Worm (Caenorhabditis elegans): ENCODE results near the gene daf-18.

The daf-18 gene

ce11 chrIV:443622-444021 is 18.6 kb upstream of the daf-18 start, which contains the start of gene mrpl-55 (continued):
- TF ChIP-seq gei-8 (GFP tag; optimal IDR thresholded peaks at IDR 0.05) (no peak), ceh-32 (tag; optimal IDR thresholded peaks at IDR 0.05; ENCODE audit: poor library complexity) (no peak), lir-3 (tag; optimal IDR thresholded peaks at IDR 0.05) (no peak), F37D6.2 (tag; optimal IDR thresholded peaks at IDR 0.05) (peak; percentile 56), F44E2.7 (GFP tag; IDR thresholded peaks at IDR 0.05) (no peak), mep-1 (tag; optimal IDR thresholded peaks at IDR 0.05) (peak; percentile 88), ceh-44 (GFP tag; IDR thresholded peaks at IDR 0.05) (no peak), ceh-20 (GFP tag; IDR thresholded peaks at IDR 0.05) (0 out of 2 replicates have a peak, but pooled peaks have one; percentile 60)

- TF ChIP-seq pqm-1 (tag; optimal IDR thresholded peaks at IDR 0.05) (peak; percentile 89), hlh-11 (tag; optimal IDR thresholded peaks at IDR 0.05) (peak; percentile 66), lin-38 (GFP tag; IDR thresholded peaks at IDR 0.05) (no peak), lin-1 (GFP tag; IDR thresholded peaks at IDR 0.05) (no peak), daf-16 (GFP tag; optimal IDR thresholded peaks at IDR 0.05) (no peak), daf-16 (tag; optimal IDR thresholded peaks at IDR 0.05) (peak; percentile 91), aha-1 (tag) (peak; percentile 75), nhr-28 (tag; optimal IDR thresholded peaks at IDR 0.05) (peak; percentile 85), dve-1 (tag; optimal IDR thresholded peaks at IDR 0.05; ENCODE audit: insufficient read depth) (peak; percentile 56), dmd-6 (GFP tag; IDR thresholded peaks at IDR 0.05) (peak; percentile 82), hlh-30 (tag; optimal IDR thresholded peaks at IDR 0.05; ENCODE audit: insufficient read depth) (peak; percentile 31), madf-9 (GFP tag; conservative IDR thresholded peaks at IDR 0.05) (no peak), unc-62 (GFP tag; optimal IDR thresholded peaks at IDR 0.05 in 1 of 2) (no peak), unc-62 (tag; optimal IDR thresholded peaks at IDR 0.05) (no peak), nhr-111 (GFP tag; optimal IDR thresholded peaks at IDR 0.05) (no peak)
These were observed 15.5 kb upstream of the daf-18 start, which contains the start of gene hum-8 for ce11 chrIV:440509-440908. Gene hum-8, minus strand, starts transcription at chrIV:440554.

- TF ChIP-seq gei-8 (GFP tag; optimal IDR thresholded peaks at IDR 0.05) (no peak), aha-1 (tag) (peak; percentile 91)
These were observed 13.4 kb upstream of the daf-18 start for ce11 chrIV:438384-438783.

ce11 chrIV:428869-429268 is 3.9 kb upstream of the daf-18 start, which contains the start of gene Y66H1A.5:
Gene Y66H1A.5, minus strand, starts transcription at chrIV:429133.
- TF ChIP-seq spr-1 (tag; optimal IDR thresholded peaks at IDR 0.05): no peak
- peak; percentile 5 for TF ChIP-seq hlh-30 (tag; optimal IDR thresholded peaks at IDR 0.05; ENCODE audit: insufficient read depth)
- no peak for TF ChIP-seq daf-19 (GFP tag; conservative IDR thresholded peaks at IDR 0.05)
- TF ChIP-seq pqm-1 (tag; optimal IDR thresholded peaks at IDR 0.05): peak; percentile 74
- no peak for TF ChIP-seq madf-5 (GFP tag; IDR thresholded peaks at IDR 0.05)
- TF ChIP-seq aly-2 (tag; optimal IDR thresholded peaks at IDR 0.05): no peak
- TF ChIP-seq ZK546.5 (tag; optimal IDR thresholded peaks at IDR 0.05): no peak
- no peak for TF ChIP-seq F44E2.7 (GFP tag; IDR thresholded peaks at IDR 0.05)
- TF ChIP-seq nhr-28 (tag; optimal IDR thresholded peaks at IDR 0.05): peak; percentile 94
- TF ChIP-seq ama-1 (optimal IDR thresholded peaks at IDR 0.05): no peak
- no peak for TF ChIP-seq attf-4 (tag; optimal IDR thresholded peaks at IDR 0.05)
- no peak for TF ChIP-seq vab-7 (GFP tag; IDR thresholded peaks at IDR 0.05)
- TF ChIP-seq lin-39 (tag; optimal IDR thresholded peaks at IDR 0.05): no peak
- TF ChIP-seq hmg-1.1 (GFP tag; IDR thresholded peaks at IDR 0.05): no peak
- TF ChIP-seq egl-43 (GFP tag; IDR thresholded peaks at IDR 0.05): no peak
- no peak for TF ChIP-seq nhr-111 (GFP tag; optimal IDR thresholded peaks at IDR 0.05)
- no peak for TF ChIP-seq unc-130 (GFP tag; optimal IDR thresholded peaks at IDR 0.05)
- no peak for TF ChIP-seq unc-39 (tag; optimal IDR thresholded peaks at IDR 0.05)
- TF ChIP-seq Y75B8A.6 (GFP tag; IDR thresholded peaks at IDR 0.05): no peak
- no peak for TF ChIP-seq nhr-48 (tag; optimal IDR thresholded peaks at IDR 0.05)
- TF ChIP-seq dmd-8 (GFP tag; IDR thresholded peaks at IDR 0.05): no peak
- no peak for TF ChIP-seq F26F4.8 (GFP tag; conservative IDR thresholded peaks at IDR 0.05)
- TF ChIP-seq dve-1 (tag; optimal IDR thresholded peaks at IDR 0.05; ENCODE audit: insufficient read depth): peak; percentile 66
- no peak for TF ChIP-seq dpl-1 (GFP tag; optimal IDR thresholded peaks at IDR 0.05)
- no peak for TF ChIP-seq nhr-25 (tag; optimal IDR thresholded peaks at IDR 0.05; ENCODE audit: borderline replicate concordance, insufficient read depth)
- TF ChIP-seq hif-1 (tag; optimal IDR thresholded peaks at IDR 0.05): peak in 1 of 2 experiments; percentile 60
- no peak for TF ChIP-seq fos-1 (tag; optimal IDR thresholded peaks at IDR 0.05)
- TF ChIP-seq zip-2 (tag; optimal IDR thresholded peaks at IDR 0.05): no peak
- TF ChIP-seq ceh-44 (GFP tag; IDR thresholded peaks at IDR 0.05): no peak
- TF ChIP-seq lin-13 (GFP tag; optimal IDR thresholded peaks at IDR 0.05): no peak
- TF ChIP-seq R02D3.7 (tag; optimal IDR thresholded peaks at IDR 0.05): no peak

Data from whole organism, L4 larva.